Worm (Caenorhabditis elegans): ENCODE measurements around the gene lat-1.

- no peak for TF ChIP-seq ccch-3 (GFP tag; optimal IDR thresholded peaks at IDR 0.05)
- TF ChIP-seq dox-1 (GFP tag; IDR thresholded peaks at IDR 0.05), result no peak
Measured at ce11 chrII:8929771-8930170, 33.1 kb downstream of the lat-1 start, which contains the start of gene mrpl-50.

Data from whole organism, young adult.